Fruit fly (Drosophila melanogaster): Measurements from ENCODE around the gene Ndc80.

Gene Ndc80

DNA sequence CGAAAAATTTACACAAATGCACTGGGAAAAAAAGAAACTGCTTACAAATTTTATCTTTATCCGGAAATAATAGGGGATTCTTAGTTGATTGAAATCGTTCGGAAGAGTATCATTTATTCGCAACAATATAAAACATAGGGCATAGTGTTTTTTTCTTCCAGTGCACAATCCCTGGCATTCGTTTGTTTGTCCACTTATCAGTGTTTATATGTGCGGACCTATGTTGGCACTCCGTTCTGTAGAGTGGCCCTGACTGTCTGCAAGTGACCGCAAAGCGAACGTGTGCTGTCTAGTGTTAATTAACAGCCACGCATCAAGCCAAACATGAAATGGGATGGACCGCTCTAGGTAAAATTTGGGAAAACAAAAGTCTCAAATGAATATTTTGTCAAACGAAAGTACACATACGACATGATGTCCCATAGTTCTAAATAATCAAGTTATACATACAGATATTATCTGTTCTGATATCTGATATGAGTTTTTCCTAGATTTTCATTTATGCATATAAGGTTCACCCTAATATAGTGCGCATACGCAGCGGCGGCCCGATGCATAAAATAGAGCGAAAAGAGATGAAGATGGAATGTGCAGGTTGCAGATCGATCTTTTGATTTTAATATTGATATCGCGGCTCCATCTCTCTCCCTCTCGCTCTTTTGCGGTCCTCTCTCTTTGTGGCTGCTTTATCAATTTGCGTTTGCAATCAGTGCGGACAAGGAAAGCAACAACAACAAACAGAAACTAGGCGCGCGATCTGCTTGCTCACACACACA is 29.4 kb upstream of the Ndc80 start (continued):
- TF ChIP-seq Hr78 (GFP tag; optimal IDR thresholded peaks at IDR 0.05) (peak in 1 of 2 experiments; percentile 63), CG10431 (GFP tag; optimal IDR thresholded peaks at IDR 0.05) (peak; percentile 64), ERR (GFP tag; optimal IDR thresholded peaks at IDR 0.05) (peak; percentile 94), CG9609 (GFP tag; optimal IDR thresholded peaks at IDR 0.05) (peak; percentile 96), stwl (tag; optimal IDR thresholded peaks at IDR 0.05) (no peak), Hand (GFP tag; optimal IDR thresholded peaks at IDR 0.05) (peak; percentile 74), ind (GFP tag; optimal IDR thresholded peaks at IDR 0.05) (peak; percentile 94), HmgZ (tag; optimal IDR thresholded peaks at IDR 0.05) (peak; percentile 95), CG30020 (tag; optimal IDR thresholded peaks at IDR 0.05) (peak; percentile 56), Sin3A (optimal IDR thresholded peaks at IDR 0.05) (no peak), trem (tag; optimal IDR thresholded peaks at IDR 0.05) (peak; percentile 69), Eip74EF (GFP tag; optimal IDR thresholded peaks at IDR 0.05) (peak in 1 of 2 experiments; percentile 86), cas (GFP tag; IDR thresholded peaks at IDR 0.05) (peak; percentile 87), D19A (tag; optimal IDR thresholded peaks at IDR 0.05) (peak; percentile 88), CG6654 (GFP tag; optimal IDR thresholded peaks at IDR 0.05) (peak; percentile 70), sisA (GFP tag; IDR thresholded peaks at IDR 0.05) (peak; percentile 92), Myb (GFP tag; optimal IDR thresholded peaks at IDR 0.05) (peak; percentile 88), CG18599 (GFP tag; optimal IDR thresholded peaks at IDR 0.05) (peak; percentile 94), CG3726 (GFP tag; IDR thresholded peaks at IDR 0.05) (peak; percentile 84), CG9727 (GFP tag; optimal IDR thresholded peaks at IDR 0.05) (peak; percentile 91), CG11695 (GFP tag; IDR thresholded peaks at IDR 0.05) (peak; percentile 91), Adf1 (GFP tag; IDR thresholded peaks at IDR 0.05) (peak; percentile 67; the same call in 1 of the 2 replicates), zfh2 (GFP tag; optimal IDR thresholded peaks at IDR 0.05) (peak; percentile 96), Dek (tag; optimal IDR thresholded peaks at IDR 0.05) (peak; percentile 94), Sox100B (GFP tag; optimal IDR thresholded peaks at IDR 0.05) (peak; percentile 93), CG7745 (tag; optimal IDR thresholded peaks at IDR 0.05) (no peak), hth (optimal IDR thresholded peaks at IDR 0.05) (no peak), CG16813 (GFP tag; IDR thresholded peaks at IDR 0.05; ENCODE audit: partially characterized antibody) (no peak), CG10959 (GFP tag; IDR thresholded peaks at IDR 0.05) (peak; percentile 71), Sry-β (GFP tag; optimal IDR thresholded peaks at IDR 0.05) (peak; percentile 54), onecut (GFP tag; IDR thresholded peaks at IDR 0.05) (peak; percentile 84), CG15696 (tag; optimal IDR thresholded peaks at IDR 0.05) (peak; percentile 71), Trl (optimal IDR thresholded peaks at IDR 0.05) (no peak), Trl (GFP tag; optimal IDR thresholded peaks at IDR 0.05) (peak; percentile 95), CG4854 (GFP tag; optimal IDR thresholded peaks at IDR 0.05) (peak; percentile 90), CG3995 (GFP tag; optimal IDR thresholded peaks at IDR 0.05) (peak; percentile 35), CG11093 (GFP tag; IDR thresholded peaks at IDR 0.05) (peak; percentile 88), Blimp-1 (GFP tag; optimal IDR thresholded peaks at IDR 0.05) (peak; percentile 87), Mad (GFP tag; optimal IDR thresholded peaks at IDR 0.05) (peak; percentile 92), NC2α (GFP tag; optimal IDR thresholded peaks at IDR 0.05) (peak; percentile 72), CG14441 (GFP tag; IDR thresholded peaks at IDR 0.05) (peak; percentile 93), abd-A (tag; optimal IDR thresholded peaks at IDR 0.05) (no peak), chinmo (GFP tag; IDR thresholded peaks at IDR 0.05; ENCODE audit: partially characterized antibody) (no peak; the same call in 3 of the 4 replicates), CG7357 (GFP tag; IDR thresholded peaks at IDR 0.05) (peak; percentile 88), CG18476 (GFP tag; optimal IDR thresholded peaks at IDR 0.05) (peak; percentile 90), CG18619 (GFP tag; optimal IDR thresholded peaks at IDR 0.05) (peak; percentile 93), CG12391 (tag; optimal IDR thresholded peaks at IDR 0.05) (peak; percentile 92), slp2 (GFP tag; optimal IDR thresholded peaks at IDR 0.05) (peak; percentile 92), wek (GFP tag; optimal IDR thresholded peaks at IDR 0.05) (peak; percentile 78)
